Fruit fly (Drosophila melanogaster): ENCODE data around the gene Or85f.
A peak's percentile ranks its signal among the peaks of the same experiment; 100 is the strongest.

Or85f gene

DNA sequence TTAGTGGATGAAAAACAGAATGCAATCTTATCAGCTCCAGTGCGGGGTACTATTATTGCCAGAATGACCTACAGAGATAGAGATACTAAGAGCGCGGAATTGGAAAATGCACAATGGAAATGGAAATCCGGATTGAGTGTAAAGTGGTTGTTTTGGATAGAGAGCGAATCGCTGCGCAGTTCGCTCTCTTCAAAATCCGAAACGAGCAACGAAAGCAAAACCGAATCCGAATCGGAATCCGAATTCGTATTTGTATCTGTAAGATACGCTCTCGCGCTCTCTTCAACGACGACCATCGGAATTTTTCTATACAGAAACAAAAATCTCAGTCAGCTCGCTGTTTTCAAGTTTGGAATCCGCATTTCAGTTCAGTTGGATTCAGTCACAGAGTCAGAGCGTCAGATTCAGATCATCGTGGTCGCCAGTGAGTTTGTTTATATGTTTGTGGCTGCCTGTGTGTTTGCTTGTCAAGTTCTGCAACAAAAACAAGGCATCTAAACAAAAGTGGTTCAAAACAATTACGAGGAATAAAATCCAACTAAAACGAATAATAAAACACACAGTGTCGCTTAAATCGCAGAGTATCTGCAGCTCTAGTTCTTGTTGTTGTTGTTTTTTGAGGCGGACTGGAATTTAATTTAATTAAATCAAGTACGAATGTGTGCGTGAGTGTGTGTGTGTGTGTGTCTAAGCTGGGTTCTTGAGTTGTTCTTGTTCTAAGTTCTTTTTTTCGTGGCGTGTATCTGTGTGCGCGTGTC lies 19.8 kb downstream of the Or85f start, which contains the start of gene ps (continued):
- TF ChIP-seq CG8388 (GFP tag; optimal IDR thresholded peaks at IDR 0.05) (no peak), Sox100B (GFP tag; optimal IDR thresholded peaks at IDR 0.05) (no peak), C15 (GFP tag; IDR thresholded peaks at IDR 0.05) (no peak), Dip3 (GFP tag; optimal IDR thresholded peaks at IDR 0.05) (no peak), CG14667 (GFP tag; IDR thresholded peaks at IDR 0.05) (no peak), peb (GFP tag; IDR thresholded peaks at IDR 0.05) (no peak), CG12659 (GFP tag; optimal IDR thresholded peaks at IDR 0.05) (peak; percentile 12), CG8944 (GFP tag; optimal IDR thresholded peaks at IDR 0.05) (no peak), oc (tag; optimal IDR thresholded peaks at IDR 0.05) (no peak), CG1603 (tag; optimal IDR thresholded peaks at IDR 0.05) (peak; percentile 22), tio (GFP tag; optimal IDR thresholded peaks at IDR 0.05) (no peak), sens (GFP tag) (peak; percentile 86), HLHmδ (GFP tag; optimal IDR thresholded peaks at IDR 0.05) (no peak), pita (GFP tag; optimal IDR thresholded peaks at IDR 0.05) (no peak), caup (GFP tag; optimal IDR thresholded peaks at IDR 0.05; ENCODE audit: severe bottlenecking) (no peak), CG8924 (tag; optimal IDR thresholded peaks at IDR 0.05) (peak; percentile 61), CG32767 (GFP tag; IDR thresholded peaks at IDR 0.05) (no peak), maf-S (GFP tag; optimal IDR thresholded peaks at IDR 0.05) (no peak), Lim3 (GFP tag; IDR thresholded peaks at IDR 0.05) (no peak), Fer1 (GFP tag; optimal IDR thresholded peaks at IDR 0.05) (no peak), ase (GFP tag; IDR thresholded peaks at IDR 0.05) (no peak), al (GFP tag; IDR thresholded peaks at IDR 0.05) (no peak), gsb (GFP tag; IDR thresholded peaks at IDR 0.05) (no peak), Doc2 (GFP tag; IDR thresholded peaks at IDR 0.05) (no peak), nau (GFP tag; optimal IDR thresholded peaks at IDR 0.05) (no peak), Hr78 (GFP tag; optimal IDR thresholded peaks at IDR 0.05) (no peak), CG1233 (GFP tag; optimal IDR thresholded peaks at IDR 0.05) (peak; percentile 23), onecut (GFP tag; IDR thresholded peaks at IDR 0.05) (0 out of 2 replicates have a peak, but pooled peaks have one; percentile 28), Ets97D (GFP tag; optimal IDR thresholded peaks at IDR 0.05) (no peak), Xrp1 (GFP tag; IDR thresholded peaks at IDR 0.05) (no peak), chif (GFP tag; optimal IDR thresholded peaks at IDR 0.05) (no peak), CG12236 (GFP tag; optimal IDR thresholded peaks at IDR 0.05) (no peak), CG3726 (GFP tag; IDR thresholded peaks at IDR 0.05) (no peak), ken (GFP tag; IDR thresholded peaks at IDR 0.05) (no peak), CG30431 (GFP tag; optimal IDR thresholded peaks at IDR 0.05) (no peak), CG18011 (GFP tag; optimal IDR thresholded peaks at IDR 0.05) (peak; percentile 5), sd (tag; optimal IDR thresholded peaks at IDR 0.05) (peak; percentile 99), CG17568 (GFP tag; optimal IDR thresholded peaks at IDR 0.05) (peak; percentile 27), gce (GFP tag; IDR thresholded peaks at IDR 0.05) (no peak), bowl (GFP tag; IDR thresholded peaks at IDR 0.05) (no peak), insv (GFP tag; optimal IDR thresholded peaks at IDR 0.05) (peak in 1 of 2 experiments; percentile 78), CG2875 (GFP tag; optimal IDR thresholded peaks at IDR 0.05) (no peak), Dad (GFP tag; optimal IDR thresholded peaks at IDR 0.05) (no peak), stc (GFP tag; IDR thresholded peaks at IDR 0.05) (no peak), CG11695 (GFP tag; IDR thresholded peaks at IDR 0.05) (no peak), CG13123 (GFP tag; optimal IDR thresholded peaks at IDR 0.05) (no peak), Oaz (GFP tag; IDR thresholded peaks at IDR 0.05) (no peak), nerfin-1 (tag; optimal IDR thresholded peaks at IDR 0.05) (peak; percentile 98), br (optimal IDR thresholded peaks at IDR 0.05) (no peak), CG17829 (tag; optimal IDR thresholded peaks at IDR 0.05) (no peak), amos (GFP tag; IDR thresholded peaks at IDR 0.05; ENCODE audit: partially characterized antibody) (no peak)
